Fruit fly (Drosophila melanogaster) whole organism, pupa: ENCODE data around the gene Nepl8.

ENCODE experiments used
- CG10348 ChIP-seq: fragments of 200-800 bp; sonication (Bioruptor generic); IDR thresholded peaks from 2 replicates; pipeline ENCODE4 v1.3.6; 2022; ENCODE audit warnings: missing biosample characterization, missing genetic modification characterization
- CG12605 ChIP-seq: fragments of 200-800 bp; sonication (Bioruptor generic); IDR thresholded peaks from 2 replicates; pipeline ENCODE4 v1.3.6; 2022; ENCODE audit warnings: missing biosample characterization, missing genetic modification characterization
- CG13204 ChIP-seq: fragments of 200-800 bp; sonication (Bioruptor generic); optimal IDR thresholded peaks from 2 replicates; lab custom pipeline; 2018; ENCODE audit warnings: missing biosample characterization, mild to moderate bottlenecking, missing genetic modification characterization, moderate library complexity
- CG14655 ChIP-seq: fragments of 200-800 bp; sonication (Bioruptor generic); optimal IDR thresholded peaks from 3 replicates; lab custom pipeline; 2017; ENCODE audit warnings: mild to moderate bottlenecking, missing biosample characterization, missing genetic modification reagents, missing genetic modification characterization
- CG15710 ChIP-seq: fragments of 200-800 bp; sonication (Bioruptor generic); optimal IDR thresholded peaks from 2 replicates; lab custom pipeline; 2018; ENCODE audit warnings: missing biosample characterization, mild to moderate bottlenecking, missing genetic modification characterization, moderate library complexity
- CG17806 ChIP-seq: fragments of 200-800 bp; sonication (Bioruptor generic); optimal IDR thresholded peaks from 2 replicates; lab custom pipeline; 2018; ENCODE audit warnings: missing biosample characterization, mild to moderate bottlenecking, missing genetic modification characterization, moderate library complexity
- CG32121 ChIP-seq: fragments of 200-800 bp; sonication (Bioruptor generic); IDR thresholded peaks from 2 replicates; pipeline ENCODE4 v1.3.6; 2022; ENCODE audit warnings: missing biosample characterization, missing genetic modification characterization
- CG34367 ChIP-seq: fragments of 200-800 bp; sonication (Bioruptor generic); optimal IDR thresholded peaks from 2 replicates; lab custom pipeline; 2018; ENCODE audit warnings: missing biosample characterization, mild to moderate bottlenecking, missing genetic modification characterization
- CG4496 ChIP-seq: fragments of 200-800 bp; sonication (Bioruptor generic); IDR thresholded peaks from 3 replicates; pipeline ENCODE4 v1.3.6; 2022; ENCODE audit warnings: missing biosample characterization, missing genetic modification characterization
- CG8159 ChIP-seq: fragments of 200-800 bp; sonication (Bioruptor generic); optimal IDR thresholded peaks from 3 replicates; lab custom pipeline; 2018; ENCODE audit warnings: missing biosample characterization, mild to moderate bottlenecking, missing genetic modification characterization, moderate library complexity
- CG8301 ChIP-seq: fragments of 200-800 bp; sonication (Bioruptor generic); optimal IDR thresholded peaks from 2 replicates; lab custom pipeline; 2018; ENCODE audit warnings: missing biosample characterization, mild to moderate bottlenecking, missing genetic modification characterization
- CG9948 ChIP-seq: fragments of 200-800 bp; sonication (Bioruptor generic); optimal IDR thresholded peaks from 2 replicates; lab custom pipeline; 2018; ENCODE audit warnings: missing biosample characterization, mild to moderate bottlenecking, missing genetic modification characterization, moderate library complexity
- D1 ChIP-seq: fragments of 200-800 bp; sonication (Bioruptor generic); optimal IDR thresholded peaks from 2 replicates; lab custom pipeline; 2018; ENCODE audit warnings: missing biosample characterization, mild to moderate bottlenecking, missing genetic modification characterization, moderate library complexity
- EcR ChIP-seq: fragments of 200-800 bp; sonication (Bioruptor generic); optimal IDR thresholded peaks from 3 replicates; lab custom pipeline; 2019; ENCODE audit warnings: missing biosample characterization, missing genetic modification characterization, mild to moderate bottlenecking, moderate library complexity, missing genetic modification reagents
- Ets98B ChIP-seq: fragments of 200-800 bp; sonication (Bioruptor generic); IDR thresholded peaks from 2 replicates; pipeline ENCODE4 v1.3.6; 2022; ENCODE audit warnings: missing biosample characterization, missing genetic modification characterization
- Pif1A ChIP-seq: fragments of 200-800 bp; sonication (Bioruptor generic); optimal IDR thresholded peaks from 3 replicates; lab custom pipeline; 2016; ENCODE audit warnings: missing biosample characterization, missing genetic modification characterization
- Pif1B ChIP-seq: fragments of 200-800 bp; sonication (Bioruptor generic); optimal IDR thresholded peaks from 3 replicates; lab custom pipeline; 2016; ENCODE audit warnings: missing biosample characterization, missing genetic modification characterization
- Snoo ChIP-seq: fragments of 200-800 bp; sonication (Bioruptor generic); optimal IDR thresholded peaks from 3 replicates; lab custom pipeline; 2017; ENCODE audit warnings: missing biosample characterization, mild to moderate bottlenecking, missing genetic modification characterization, inconsistent platforms
- fd96Ca ChIP-seq: fragments of 200-800 bp; sonication (Bioruptor generic); IDR thresholded peaks from 3 replicates; pipeline ENCODE4 v1.3.6; 2022; ENCODE audit warnings: missing biosample characterization, missing genetic modification characterization
- gl ChIP-seq: fragments of 200-800 bp; sonication (Bioruptor generic); optimal IDR thresholded peaks from 2 replicates; lab custom pipeline; 2018; ENCODE audit warnings: missing biosample characterization, mild to moderate bottlenecking, missing genetic modification characterization
- rn ChIP-seq: fragments of 200-800 bp; sonication (Bioruptor generic); IDR thresholded peaks from 2 replicates; pipeline ENCODE4 v1.3.6; 2022; ENCODE audit warnings: missing biosample characterization, missing genetic modification characterization

Gene Nepl8

dm6 chr2L:16485643-16486000 is 2.3 kb upstream of the Nepl8 start, which contains the start of gene dac:
Gene dac (minus strand): TSS chr2L:16485998.
- TF ChIP-seq CG32121: peak; percentile 9; the same call in 1 of the 2 replicates
- no peak for TF ChIP-seq CG14655 (GFP tag; lab: Kevin White, UChicago)
- no peak for TF ChIP-seq CG4496
- no peak for TF ChIP-seq CG12605 (GFP tag; lab: Robert Waterston, UW)
- TF ChIP-seq gl (tag; lab: Kevin White, UChicago): no peak
- TF ChIP-seq CG8301: no peak
- TF ChIP-seq CG15710 (tag; lab: Kevin White, UChicago): no peak

- TF ChIP-seq CG34367 (peak; percentile 45), Pif1A (GFP tag; lab: Kevin White, UChicago) (peak; percentile 29), rn (GFP tag; lab: Robert Waterston, UW) (0 out of 2 replicates have a peak, but pooled peaks have one; percentile 35), CG8159 (tag; lab: Kevin White, UChicago) (peak; percentile 35), CG4496 (peak; percentile 52), CG12605 (GFP tag; lab: Robert Waterston, UW) (peak; percentile 75), CG10348 (no peak), gl (tag; lab: Kevin White, UChicago) (no peak), CG17806 (tag; lab: Kevin White, UChicago) (no peak), CG14655 (GFP tag; lab: Kevin White, UChicago) (peak; percentile 41), CG9948 (tag; lab: Kevin White, UChicago) (no peak), D1 (peak; percentile 71), CG8301 (no peak), CG13204 (GFP tag; lab: Kevin White, UChicago) (no peak), EcR (no peak), CG15710 (tag; lab: Kevin White, UChicago) (peak; percentile 33), Pif1B (peak; percentile 43), Snoo (peak; percentile 43), fd96Ca (GFP tag; lab: Robert Waterston, UW) (peak; percentile 82), Ets98B (GFP tag; lab: Robert Waterston, UW) (peak; percentile 61), CG32121 (peak; percentile 57; the same call in 1 of the 2 replicates)
Measured at dm6 chr2L:16486001-16486793, 1.8 kb upstream of the Nepl8 start.

dm6 chr2L:16491123-16491751 is 3.3 kb downstream of the Nepl8 start, which contains the start of gene Tpr2:
Gene Tpr2 (plus strand): TSS chr2L:16491540.
- TF ChIP-seq CG10348 (no peak), CG32121 (no peak), Snoo (peak; percentile 41), Pif1A (GFP tag; lab: Kevin White, UChicago) (no peak), CG8159 (tag; lab: Kevin White, UChicago) (peak; percentile 21), CG34367 (no peak), CG14655 (GFP tag; lab: Kevin White, UChicago) (no peak), Pif1B (peak; percentile 21), gl (tag; lab: Kevin White, UChicago) (no peak), Ets98B (GFP tag; lab: Robert Waterston, UW) (no peak), D1 (no peak), CG17806 (tag; lab: Kevin White, UChicago) (no peak), fd96Ca (GFP tag; lab: Robert Waterston, UW) (no peak), CG4496 (0 out of 3 replicates have a peak, but pooled peaks have one; percentile 16), CG9948 (tag; lab: Kevin White, UChicago) (no peak), CG15710 (tag; lab: Kevin White, UChicago) (peak; percentile 32), EcR (peak; percentile 12), rn (GFP tag; lab: Robert Waterston, UW) (no peak), CG13204 (GFP tag; lab: Kevin White, UChicago) (no peak), CG8301 (no peak), CG12605 (GFP tag; lab: Robert Waterston, UW) (no peak)

- no peak for TF ChIP-seq fd96Ca (GFP tag; lab: Robert Waterston, UW)
- 0 out of 3 replicates have a peak, but pooled peaks have one; percentile 12 for TF ChIP-seq CG4496
- no peak for TF ChIP-seq Pif1A (GFP tag; lab: Kevin White, UChicago)
- TF ChIP-seq CG17806 (tag; lab: Kevin White, UChicago): no peak
- no peak for TF ChIP-seq Snoo
- TF ChIP-seq CG8301: no peak
- no peak for TF ChIP-seq rn (GFP tag; lab: Robert Waterston, UW)
- TF ChIP-seq CG10348: no peak
- TF ChIP-seq CG12605 (GFP tag; lab: Robert Waterston, UW): no peak
Measured at dm6 chr2L:16491752-16492616, 4.0 kb downstream of the Nepl8 start.

dm6 chr2L:16492617-16493203 is 4.8 kb downstream of the Nepl8 start:
- TF ChIP-seq CG4496: peak; percentile 94
- TF ChIP-seq CG32121: peak; percentile 85
- TF ChIP-seq CG34367: peak; percentile 93
- TF ChIP-seq Pif1B: peak; percentile 89
- peak; percentile 91 for TF ChIP-seq fd96Ca (GFP tag; lab: Robert Waterston, UW)
- TF ChIP-seq CG12605 (GFP tag; lab: Robert Waterston, UW): peak; percentile 84
- TF ChIP-seq CG8159 (tag; lab: Kevin White, UChicago): peak; percentile 89
- peak; percentile 54 for TF ChIP-seq EcR
- TF ChIP-seq gl (tag; lab: Kevin White, UChicago): peak; percentile 86
- TF ChIP-seq CG14655 (GFP tag; lab: Kevin White, UChicago): peak; percentile 93
- peak; percentile 85 for TF ChIP-seq Ets98B (GFP tag; lab: Robert Waterston, UW)
- peak; percentile 94 for TF ChIP-seq CG15710 (tag; lab: Kevin White, UChicago)
- peak; percentile 91 for TF ChIP-seq CG17806 (tag; lab: Kevin White, UChicago)
- TF ChIP-seq Snoo: peak; percentile 74
- peak; percentile 83 for TF ChIP-seq D1
- TF ChIP-seq CG10348: peak; percentile 53; the same call in 1 of the 2 replicates
- peak; percentile 88 for TF ChIP-seq CG13204 (GFP tag; lab: Kevin White, UChicago)
- peak; percentile 92 for TF ChIP-seq CG9948 (tag; lab: Kevin White, UChicago)
- peak; percentile 50 for TF ChIP-seq rn (GFP tag; lab: Robert Waterston, UW)
- peak; percentile 93 for TF ChIP-seq Pif1A (GFP tag; lab: Kevin White, UChicago)
- TF ChIP-seq CG8301: peak; percentile 90
